Fruit fly (Drosophila melanogaster) whole organism, embryonic: Measurements from ENCODE around the gene CG13842.

ENCODE experiments used
- B-H2 ChIP-seq: fragments of 200-800 bp; sonication (Bioruptor generic); optimal IDR thresholded peaks from 2 replicates; lab custom pipeline; 2018; ENCODE audit warnings: missing biosample characterization, mild to moderate bottlenecking, missing genetic modification characterization
- CG10543 ChIP-seq: fragments of 200-800 bp; sonication (Bioruptor generic); optimal IDR thresholded peaks from 3 replicates; lab custom pipeline; 2017; ENCODE audit warnings: missing biosample characterization, mild to moderate bottlenecking, missing genetic modification characterization, moderate library complexity
- CG10979 ChIP-seq: fragments of 200-800 bp; sonication (Bioruptor generic); optimal IDR thresholded peaks from 2 replicates; lab custom pipeline; 2018; ENCODE audit warnings: missing biosample characterization, mild to moderate bottlenecking, missing genetic modification characterization, moderate library complexity
- CG14441 ChIP-seq: fragments of 200-800 bp; sonication (Bioruptor generic); IDR thresholded peaks from 2 replicates; pipeline ENCODE4 v1.3.6; 2022; ENCODE audit warnings: missing biosample characterization, missing genetic modification characterization
- CG15696 ChIP-seq: fragments of 200-800 bp; sonication (Bioruptor generic); optimal IDR thresholded peaks from 2 replicates; lab custom pipeline; 2019; ENCODE audit warnings: missing biosample characterization, mild to moderate bottlenecking, missing genetic modification characterization, moderate library complexity
- CG1602 ChIP-seq: fragments of 200-800 bp; sonication (Bioruptor generic); optimal IDR thresholded peaks from 3 replicates; lab custom pipeline; 2016; ENCODE audit warnings: missing biosample characterization, missing genetic modification characterization
- CG17328 ChIP-seq: fragments of 200-800 bp; sonication (Bioruptor generic); IDR thresholded peaks from 2 replicates; pipeline ENCODE4 v1.3.6; 2022; ENCODE audit warnings: missing biosample characterization, missing genetic modification characterization
- CG1792 ChIP-seq: fragments of 200-800 bp; sonication (Bioruptor generic); optimal IDR thresholded peaks from 2 replicates; lab custom pipeline; 2016; ENCODE audit warnings: missing biosample characterization, missing genetic modification characterization
- CG2202 ChIP-seq: fragments of 200-800 bp; sonication (Bioruptor generic); optimal IDR thresholded peaks from 2 replicates; lab custom pipeline; 2018; ENCODE audit warnings: missing biosample characterization, mild to moderate bottlenecking, missing genetic modification characterization
- CG31224 ChIP-seq: fragments of 200-800 bp; sonication (Bioruptor generic); IDR thresholded peaks from 2 replicates; pipeline ENCODE4 v1.3.6; 2022; ENCODE audit warnings: missing biosample characterization, missing genetic modification characterization
- CG3281 ChIP-seq: fragments of 200-800 bp; sonication (Bioruptor generic); optimal IDR thresholded peaks from 3 replicates; lab custom pipeline; 2017; ENCODE audit warnings: missing biosample characterization, mild to moderate bottlenecking, missing genetic modification characterization
- CG3726 ChIP-seq: fragments of 200-800 bp; sonication (Bioruptor generic); IDR thresholded peaks from 3 replicates; pipeline ENCODE4, ENCODE4 v1.3.6; 2022; ENCODE audit warnings: missing biosample characterization, missing genetic modification characterization
- CG4820 ChIP-seq: fragments of 200-800 bp; sonication (Bioruptor generic); optimal IDR thresholded peaks from 3 replicates; lab custom pipeline; 2016; ENCODE audit warnings: missing biosample characterization, missing genetic modification characterization
- CG6654 ChIP-seq: fragments of 200-800 bp; sonication (Bioruptor generic); optimal IDR thresholded peaks from 2 replicates; lab custom pipeline; 2017; ENCODE audit warnings: missing biosample characterization, mild to moderate bottlenecking, missing genetic modification characterization
- CG6791 ChIP-seq: fragments of 200-800 bp; sonication (Bioruptor generic); IDR thresholded peaks from 3 replicates; pipeline ENCODE4 v1.3.6; 2022; ENCODE audit warnings: missing biosample characterization, missing genetic modification characterization; ENCODE audit not compliant: partially characterized antibody
- CG7556 ChIP-seq: fragments of 200-800 bp; sonication (Bioruptor generic); optimal IDR thresholded peaks from 2 replicates; lab custom pipeline; 2017; ENCODE audit warnings: missing biosample characterization, mild to moderate bottlenecking, missing genetic modification characterization
- CG7786 ChIP-seq: fragments of 200-800 bp; sonication (Bioruptor generic); optimal IDR thresholded peaks from 2 replicates; lab custom pipeline; 2016; ENCODE audit warnings: missing biosample characterization, missing genetic modification characterization
- CG7839 ChIP-seq: fragments of 200-800 bp; sonication (Bioruptor generic); optimal IDR thresholded peaks from 3 replicates; lab custom pipeline; 2018; ENCODE audit warnings: missing biosample characterization, mild to moderate bottlenecking, missing genetic modification characterization, moderate library complexity
- CG7963 ChIP-seq: fragments of 200-800 bp; sonication (Bioruptor generic); IDR thresholded peaks from 3 replicates; pipeline ENCODE4 v1.3.6; 2022; ENCODE audit warnings: missing biosample characterization, missing genetic modification characterization; ENCODE audit not compliant: partially characterized antibody
- CG8924 ChIP-seq: fragments of 200-800 bp; optimal IDR thresholded peaks from 3 replicates; lab custom pipeline; 2019; ENCODE audit warnings: missing biosample characterization, mild to moderate bottlenecking, missing genetic modification characterization, moderate library complexity
- CG9817 ChIP-seq: fragments of 200-800 bp; sonication (Bioruptor generic); optimal IDR thresholded peaks from 2 replicates; lab custom pipeline; 2018; ENCODE audit warnings: missing biosample characterization, mild to moderate bottlenecking, missing genetic modification characterization, moderate library complexity
- Camta ChIP-seq: fragments of 200-800 bp; sonication (Bioruptor generic); optimal IDR thresholded peaks from 2 replicates; lab custom pipeline; 2016; ENCODE audit warnings: missing biosample characterization, missing genetic modification characterization
- CoRest ChIP-seq: fragments of 200-800 bp; sonication (Bioruptor generic); optimal IDR thresholded peaks from 3 replicates; lab custom pipeline; 2018; ENCODE audit warnings: missing biosample characterization, mild to moderate bottlenecking, missing genetic modification characterization, moderate library complexity
- D19B ChIP-seq: fragments of 200-800 bp; sonication (Bioruptor generic); optimal IDR thresholded peaks from 2 replicates; lab custom pipeline; 2017; ENCODE audit warnings: missing biosample characterization, mild to moderate bottlenecking, missing genetic modification characterization
- Dek ChIP-seq: fragments of 200-800 bp; sonication (Bioruptor generic); optimal IDR thresholded peaks from 3 replicates; lab custom pipeline; 2019; ENCODE audit warnings: missing biosample characterization, mild to moderate bottlenecking, missing genetic modification characterization, moderate library complexity
- Dll ChIP-seq: fragments of 200-800 bp; sonication (Bioruptor generic); IDR thresholded peaks from 4 replicates; pipeline ENCODE4 v1.3.6; 2022; ENCODE audit warnings: missing biosample characterization, missing genetic modification characterization; ENCODE audit not compliant: partially characterized antibody
- E2f2 ChIP-seq: fragments of 200-800 bp; sonication (Bioruptor generic); IDR thresholded peaks from 2 replicates; pipeline ENCODE4 v1.3.6; 2022; ENCODE audit warnings: missing biosample characterization, missing genetic modification characterization
- Ets65A ChIP-seq: fragments of 200-800 bp; sonication (Bioruptor generic); peaks from one replicate; lab custom pipeline; 2016; ENCODE audit warnings: missing biosample characterization, missing genetic modification characterization
- HHEX ChIP-seq: fragments of 200-800 bp; sonication (Bioruptor generic); optimal IDR thresholded peaks from 3 replicates; lab custom pipeline; 2017; ENCODE audit warnings: missing biosample characterization, mild to moderate bottlenecking, missing genetic modification characterization, missing genetic modification reagents
- HmgZ ChIP-seq: fragments of 200-800 bp; sonication (Bioruptor generic); optimal IDR thresholded peaks from 2 replicates; lab custom pipeline; 2018; ENCODE audit warnings: missing biosample characterization, mild to moderate bottlenecking, missing genetic modification characterization
- Mad ChIP-seq: fragments of 200-800 bp; sonication (Bioruptor generic); optimal IDR thresholded peaks from 2 replicates; lab custom pipeline; 2016; ENCODE audit warnings: missing biosample characterization, missing genetic modification characterization
- Mes4 ChIP-seq: fragments of 200-800 bp; sonication (Bioruptor generic); optimal IDR thresholded peaks from 2 replicates; lab custom pipeline; 2016; ENCODE audit warnings: missing biosample characterization, missing genetic modification characterization
- Myb ChIP-seq: fragments of 200-800 bp; sonication (Bioruptor generic); optimal IDR thresholded peaks from 2 replicates; lab custom pipeline; 2016; ENCODE audit warnings: missing biosample characterization, missing genetic modification characterization
- Nf-YA ChIP-seq: fragments of 200-800 bp; sonication (Bioruptor generic); IDR thresholded peaks from 2 replicates; pipeline ENCODE4 v1.3.6; 2022; ENCODE audit warnings: missing biosample characterization, missing genetic modification characterization
- NfI ChIP-seq: fragments of 200-800 bp; sonication (Bioruptor generic); optimal IDR thresholded peaks from 3 replicates; lab custom pipeline; 2018; ENCODE audit warnings: missing biosample characterization, mild to moderate bottlenecking, missing genetic modification characterization, moderate library complexity
- Usf ChIP-seq: fragments of 200-800 bp; sonication (Bioruptor generic); optimal IDR thresholded peaks from 2 replicates; lab custom pipeline; 2017; ENCODE audit warnings: missing genotype, missing biosample characterization, missing genetic modification characterization
- ac ChIP-seq: fragments of 200-800 bp; sonication (Bioruptor generic); optimal IDR thresholded peaks from 3 replicates; lab custom pipeline; 2017; ENCODE audit warnings: missing biosample characterization, mild to moderate bottlenecking, missing genetic modification characterization
- az2 ChIP-seq: fragments of 200-800 bp; sonication (Bioruptor generic); optimal IDR thresholded peaks from 3 replicates; lab custom pipeline; 2016; ENCODE audit warnings: missing biosample characterization, missing genetic modification characterization
- btn ChIP-seq: fragments of 200-800 bp; sonication (Bioruptor generic); optimal IDR thresholded peaks from 2 replicates; lab custom pipeline; 2016; ENCODE audit warnings: missing biosample characterization, missing genetic modification characterization
- chinmo ChIP-seq: fragments of 200-800 bp; sonication (Bioruptor generic); IDR thresholded peaks from 4 replicates; pipeline ENCODE4 v1.3.6; 2022; ENCODE audit warnings: missing biosample characterization, missing genetic modification characterization; ENCODE audit not compliant: partially characterized antibody
- chn ChIP-seq: fragments of 200-800 bp; sonication (Bioruptor generic); optimal IDR thresholded peaks from 2 replicates; lab custom pipeline; 2016; ENCODE audit warnings: missing biosample characterization, missing genetic modification characterization
- crol ChIP-seq: fragments of 200-800 bp; sonication (Bioruptor generic); IDR thresholded peaks from 2 replicates; pipeline ENCODE4 v1.3.6; 2022; ENCODE audit warnings: missing biosample characterization, missing genetic modification characterization
- gce ChIP-seq: fragments of 200-800 bp; sonication (Bioruptor generic); IDR thresholded peaks from 3 replicates; pipeline ENCODE4 v1.3.6; 2022; ENCODE audit warnings: missing biosample characterization, missing genetic modification characterization
- gt ChIP-seq: fragments of 200-800 bp; sonication (Bioruptor generic); IDR thresholded peaks from 2 replicates; pipeline ENCODE4 v1.3.6; 2022; ENCODE audit warnings: missing biosample characterization, missing genetic modification characterization
- h ChIP-seq: fragments of >200 bp; optimal IDR thresholded peaks from 2 replicates; lab custom pipeline; 2017
- nerfin-2 ChIP-seq: fragments of 200-800 bp; sonication (Bioruptor generic); IDR thresholded peaks from 2 replicates; pipeline ENCODE4 v1.3.6; 2022; ENCODE audit warnings: missing biosample characterization, missing genetic modification characterization; ENCODE audit not compliant: partially characterized antibody
- otp ChIP-seq: fragments of 200-800 bp; sonication (Bioruptor generic); IDR thresholded peaks from 3 replicates; pipeline ENCODE4, ENCODE4 v1.3.6; 2022; ENCODE audit warnings: missing biosample characterization, missing genetic modification characterization
- ranshi ChIP-seq: fragments of 200-800 bp; sonication (Bioruptor generic); IDR thresholded peaks from 2 replicates; pipeline ENCODE4 v1.3.6; 2022; ENCODE audit warnings: missing biosample characterization, missing genetic modification characterization
- schlank ChIP-seq: fragments of 200-800 bp; sonication (Bioruptor generic); optimal IDR thresholded peaks from 2 replicates; lab custom pipeline; 2018; ENCODE audit warnings: missing biosample characterization, mild to moderate bottlenecking, missing genetic modification characterization
- tap ChIP-seq: fragments of 200-800 bp; optimal IDR thresholded peaks from 3 replicates; lab custom pipeline; 2019; ENCODE audit warnings: missing biosample characterization, mild to moderate bottlenecking, missing genetic modification characterization, moderate library complexity
- twi ChIP-seq: fragments of 200-800 bp; optimal IDR thresholded peaks from 2 replicates; lab custom pipeline; 2019; ENCODE audit warnings: missing biosample characterization, mild to moderate bottlenecking, missing genetic modification characterization, moderate library complexity
- zfh1 ChIP-seq: fragments of 200-800 bp; sonication (Bioruptor generic); IDR thresholded peaks from 3 replicates; pipeline ENCODE4 v1.3.6; 2022; ENCODE audit warnings: missing biosample characterization, missing genetic modification characterization

The CG13842 gene

DNA sequence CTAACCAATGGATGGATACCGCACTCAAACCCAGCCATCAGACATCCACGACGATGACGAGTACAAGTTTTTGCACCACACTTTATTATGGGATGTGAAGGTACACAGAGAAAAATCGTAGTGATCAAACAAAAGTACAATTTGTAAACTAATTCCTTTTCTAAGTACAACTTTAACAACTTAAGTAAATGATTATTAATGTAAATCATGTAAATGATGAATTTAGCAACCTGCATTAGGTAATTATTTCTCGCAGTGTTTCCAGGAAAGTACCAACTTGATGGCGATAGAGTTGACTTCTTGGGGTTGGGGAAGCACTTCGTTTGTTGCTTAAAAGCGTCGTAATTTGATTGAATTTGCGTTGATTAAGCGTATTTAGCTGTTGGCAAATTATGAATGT, 44.0 kb downstream of the CG13842 start (continued):
- TF ChIP-seq D19B = no peak
- TF ChIP-seq CG4820 (GFP tag; lab: Kevin White, UChicago) = peak; percentile 60
- TF ChIP-seq NfI (GFP tag; lab: Kevin White, UChicago) = peak; percentile 61
- peak; percentile 15 for TF ChIP-seq schlank (tag; lab: Kevin White, UChicago)
- peak; percentile 87 for TF ChIP-seq CG17328
- TF ChIP-seq CG1602 (GFP tag; lab: Kevin White, UChicago) = peak; percentile 57
- peak; percentile 28 for TF ChIP-seq Mes4
- peak; percentile 18 for TF ChIP-seq Myb (GFP tag; lab: Kevin White, UChicago)
- peak; percentile 67 for TF ChIP-seq CG7556
- peak; percentile 69 for TF ChIP-seq CoRest (tag; lab: Kevin White, UChicago)
- no peak for TF ChIP-seq CG3726 (GFP tag; lab: Robert Waterston, UW)
- TF ChIP-seq chn = peak; percentile 59
- TF ChIP-seq Mad (GFP tag; lab: Kevin White, UChicago) = peak; percentile 20
- no peak for TF ChIP-seq h
- TF ChIP-seq Camta (GFP tag; lab: Kevin White, UChicago) = peak; percentile 26
- peak; percentile 42 for TF ChIP-seq HmgZ (tag; lab: Kevin White, UChicago)
- TF ChIP-seq B-H2 = no peak
- peak; percentile 36 for TF ChIP-seq HHEX (GFP tag; lab: Kevin White, UChicago)
- no peak for TF ChIP-seq CG6654 (GFP tag; lab: Kevin White, UChicago)
- no peak for TF ChIP-seq gce
- TF ChIP-seq ranshi (GFP tag; lab: Robert Waterston, UW) = peak; percentile 55; the same call in 1 of the 2 replicates
- TF ChIP-seq CG3281 = peak; percentile 62
- no peak for TF ChIP-seq ac (GFP tag; lab: Kevin White, UChicago)
- TF ChIP-seq Ets65A (GFP tag; lab: Kevin White, UChicago) = peak; percentile 93
- peak; percentile 60 for TF ChIP-seq CG7786 (GFP tag; lab: Kevin White, UChicago)
- TF ChIP-seq gt (GFP tag; lab: Robert Waterston, UW) = no peak
- TF ChIP-seq tap (tag; lab: Kevin White, UChicago) = peak; percentile 55
- TF ChIP-seq CG31224 (GFP tag; lab: Robert Waterston, UW) = peak; percentile 40; the same call in 1 of the 2 replicates
- TF ChIP-seq CG7963 (GFP tag; lab: Robert Waterston, UW) = no peak
- peak; percentile 50 for TF ChIP-seq Dek (tag; lab: Kevin White, UChicago)
- 0 out of 2 replicates have a peak, but pooled peaks have one; percentile 27 for TF ChIP-seq Nf-YA (GFP tag; lab: Robert Waterston, UW)
- TF ChIP-seq CG9817 = peak; percentile 70
- peak; percentile 79 for TF ChIP-seq otp
- no peak for TF ChIP-seq CG2202
- TF ChIP-seq CG7839 (tag; lab: Kevin White, UChicago) = peak; percentile 72
- peak; percentile 49 for TF ChIP-seq E2f2 (GFP tag; lab: Robert Waterston, UW)
- TF ChIP-seq CG8924 = peak; percentile 63
- TF ChIP-seq Usf (GFP tag; lab: Kevin White, UChicago) = no peak
- TF ChIP-seq CG10543 (GFP tag; lab: Kevin White, UChicago) = peak; percentile 11
- TF ChIP-seq CG10979 (tag; lab: Kevin White, UChicago) = peak; percentile 59
- no peak for TF ChIP-seq CG15696 (tag; lab: Kevin White, UChicago)
- TF ChIP-seq CG6791 (GFP tag; lab: Robert Waterston, UW) = no peak
- TF ChIP-seq nerfin-2 = no peak
- no peak for TF ChIP-seq CG1792
- TF ChIP-seq twi (tag; lab: Kevin White, UChicago) = no peak
- no peak for TF ChIP-seq crol (GFP tag; lab: Robert Waterston, UW)
- peak; percentile 40; the same call in 1 of the 2 replicates for TF ChIP-seq CG14441
- no peak for TF ChIP-seq btn (GFP tag; lab: Kevin White, UChicago)
- TF ChIP-seq az2 (GFP tag; lab: Kevin White, UChicago) = peak; percentile 71
- TF ChIP-seq zfh1 (GFP tag; lab: Robert Waterston, UW) = peak; percentile 71
- no peak for TF ChIP-seq Dll (GFP tag; lab: Robert Waterston, UW)
- TF ChIP-seq chinmo (GFP tag; lab: Robert Waterston, UW) = no peak
